Worm (Caenorhabditis elegans): ENCODE measurements around the gene sru-2.

The sru-2 gene

DNA sequence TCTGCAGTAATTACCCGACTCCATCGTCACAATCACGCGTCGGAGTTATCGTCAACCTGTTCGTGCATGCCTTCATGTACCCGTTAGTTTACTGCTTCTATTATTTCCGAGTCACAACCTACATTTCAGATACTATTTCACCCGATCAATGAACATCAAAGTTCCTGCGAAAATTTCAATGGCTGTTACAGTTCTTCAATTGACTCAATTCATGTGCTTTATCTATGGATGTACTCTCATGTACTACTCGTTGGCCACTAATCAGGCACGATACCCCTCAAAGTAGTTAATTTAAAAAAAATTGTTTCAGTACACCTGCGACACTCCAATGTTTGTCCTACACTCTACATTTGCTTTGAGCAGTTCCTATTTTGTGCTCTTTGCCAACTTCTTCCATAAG is 44.7 kb downstream of the sru-2 start:
- TF ChIP-seq W03F9.2 (tag; optimal IDR thresholded peaks at IDR 0.05) (no peak), dao-5 (tag; optimal IDR thresholded peaks at IDR 0.05) (no peak), him-1 (tag; optimal IDR thresholded peaks at IDR 0.05) (no peak)

DNA sequence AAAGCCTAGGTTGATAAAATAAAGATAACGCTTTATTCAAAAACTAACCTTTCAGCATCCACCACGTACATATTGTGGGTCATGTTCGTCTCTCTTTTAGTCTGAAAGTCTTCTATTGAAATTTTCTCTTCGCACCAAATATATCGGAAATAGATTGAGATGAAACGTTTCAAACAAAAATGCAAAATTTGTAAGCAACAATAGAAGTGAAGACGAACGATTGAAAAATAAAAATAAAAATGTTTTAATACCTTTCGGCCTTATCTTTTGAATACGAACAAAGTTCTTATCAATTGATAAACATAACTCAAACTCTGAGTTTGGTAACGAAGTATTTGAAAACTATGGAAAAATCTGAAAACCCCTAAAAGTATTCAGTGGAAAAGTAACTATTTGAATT is 47.0 kb downstream of the sru-2 start, which contains the start of gene F56H11.2:
Gene F56H11.2 (minus strand): TSS at position 101 of the 400 bp plus-strand sequence.
- TF ChIP-seq W03F9.2 (tag; optimal IDR thresholded peaks at IDR 0.05) (no peak), dao-5 (tag; optimal IDR thresholded peaks at IDR 0.05) (no peak), him-1 (tag; optimal IDR thresholded peaks at IDR 0.05) (no peak)

DNA sequence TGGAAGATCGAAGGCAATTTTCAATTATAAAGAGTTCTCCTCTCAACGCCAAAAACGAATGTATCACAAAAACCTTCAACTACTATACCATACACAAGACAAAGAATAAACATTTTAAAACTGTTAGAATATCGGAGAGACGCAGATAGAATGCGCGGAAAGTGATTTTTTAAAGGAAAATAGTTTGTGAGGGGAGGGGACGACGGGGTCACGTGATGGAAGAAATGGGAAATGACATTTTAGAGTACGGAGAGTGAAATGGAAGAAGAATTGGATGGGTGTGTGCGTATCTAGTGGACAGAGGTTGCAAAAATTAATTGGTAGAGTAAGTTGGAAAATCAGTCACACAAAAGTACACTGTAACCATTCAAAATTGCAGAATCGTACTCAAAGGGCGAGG is 48.3 kb downstream of the sru-2 start:
- TF ChIP-seq W03F9.2 (tag; optimal IDR thresholded peaks at IDR 0.05) (no peak), dao-5 (tag; optimal IDR thresholded peaks at IDR 0.05) (no peak), him-1 (tag; optimal IDR thresholded peaks at IDR 0.05) (no peak)

DNA sequence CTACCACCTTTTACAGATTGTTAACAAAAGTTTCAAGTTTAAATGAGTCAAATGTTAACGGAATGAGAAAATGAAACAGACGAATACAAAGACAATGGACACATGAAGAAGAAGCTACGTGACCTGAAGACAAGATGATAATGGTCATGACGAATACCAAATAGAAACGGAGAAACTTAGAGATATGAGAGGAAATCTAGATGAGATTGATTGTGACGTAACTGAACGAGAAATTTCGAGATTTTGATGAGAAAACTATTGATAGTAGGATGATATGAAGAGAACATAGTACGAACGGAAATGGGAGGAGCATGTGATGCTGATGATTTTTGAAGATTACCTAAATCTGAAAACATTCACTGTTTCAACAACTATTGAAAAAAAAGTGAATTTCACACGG is 49.0 kb downstream of the sru-2 start:
- TF ChIP-seq him-1 (tag; optimal IDR thresholded peaks at IDR 0.05), result no peak
- TF ChIP-seq W03F9.2 (tag; optimal IDR thresholded peaks at IDR 0.05), result no peak
- no peak for TF ChIP-seq dao-5 (tag; optimal IDR thresholded peaks at IDR 0.05)

DNA sequence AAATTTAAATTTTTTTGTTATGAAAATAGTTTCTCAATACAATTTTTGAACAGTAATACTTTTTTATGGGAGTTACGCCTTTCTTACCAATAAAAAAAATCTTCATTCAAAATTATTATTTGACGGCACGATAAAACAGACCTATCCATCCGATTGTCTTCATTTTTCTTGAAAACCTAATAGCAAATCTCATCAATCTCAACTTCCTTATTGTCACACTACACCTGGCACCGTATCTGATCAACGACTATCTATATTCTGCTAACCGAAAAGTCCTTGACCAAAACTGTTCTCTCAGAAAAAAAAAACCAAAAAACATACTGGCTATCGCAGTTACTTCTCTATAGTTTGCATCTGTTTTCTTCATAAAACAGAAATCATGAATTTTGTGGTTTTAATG is 50.1 kb downstream of the sru-2 start:
- TF ChIP-seq him-1 (tag; optimal IDR thresholded peaks at IDR 0.05), result no peak
- no peak for TF ChIP-seq dao-5 (tag; optimal IDR thresholded peaks at IDR 0.05)
- no peak for TF ChIP-seq W03F9.2 (tag; optimal IDR thresholded peaks at IDR 0.05)

Data from whole organism, L4/young adult.